Worm (Caenorhabditis elegans) whole organism, young adult: ENCODE measurements around the gene obr-1.

Experiments
- D2030.7 ChIP-seq: fragments of 200-800 bp; sonication (Bioruptor generic); IDR thresholded peaks from 2 replicates; pipeline ENCODE4 v1.3.6; 2022; ENCODE audit warnings: missing genetic modification reagents, missing genetic modification characterization, missing compliant biosample characterization
- F57A8.1 ChIP-seq: fragments of 200-800 bp; sonication (Bioruptor generic); optimal IDR thresholded peaks from 2 replicates; lab custom pipeline; 2018; ENCODE audit warnings: mild to moderate bottlenecking, missing genetic modification characterization, moderate library complexity, missing compliant biosample characterization
- Y53F4B.3 ChIP-seq: fragments of 200-800 bp; sonication (Bioruptor generic); IDR thresholded peaks from 2 replicates; pipeline ENCODE4 v1.3.6; 2022; ENCODE audit warnings: missing genetic modification reagents, missing genetic modification characterization, missing compliant biosample characterization
- chd-7 ChIP-seq: sonication (generic microtip); optimal IDR thresholded peaks from 2 replicates; lab custom pipeline; 2016; ENCODE audit warnings: mild to moderate bottlenecking, missing genetic modification characterization, moderate library complexity, missing compliant biosample characterization
- rpc-1 ChIP-seq, 2 experiments: fragments of 150-350 bp in 1 of 2; sonication (generic microtip) in 1 of 2; optimal IDR thresholded peaks; 2 replicates each; lab custom pipeline; 2014 to 2018; ENCODE audit warnings: missing biosample characterization in 1 of 2, missing genetic modification characterization in 1 of 2, missing genetic modification reagents in 1 of 2, missing genotype in 1 of 2

ce11 chrIII:11221583-11222191 lies 49.0 kb downstream of the obr-1 start:
- TF ChIP-seq chd-7, result no peak
- no peak for TF ChIP-seq F57A8.1 (GFP tag; lab: Kevin White, UChicago)
- TF ChIP-seq D2030.7 (GFP tag; lab: Robert Waterston, UW), result no peak
- TF ChIP-seq Y53F4B.3 (GFP tag; lab: Robert Waterston, UW), result no peak
- no peak for TF ChIP-seq rpc-1 (optimal IDR thresholded peaks at IDR 0.05; lab: Kevin White, UChicago)
- no peak for TF ChIP-seq rpc-1 (tag; optimal IDR thresholded peaks at IDR 0.05; lab: Kevin White, UChicago)
